Worm (Caenorhabditis elegans): ENCODE data around the gene C31B8.1.

C31B8.1 gene

ce11 chrV:2979978-2980377 lies 48.6 kb downstream of the C31B8.1 start, which contains the start of gene srw-118:
Gene srw-118 (minus strand): TSS chrV:2980078.
- TF ChIP-seq unc-62 (GFP tag; optimal IDR thresholded peaks at IDR 0.05), result no peak
